Worm (Caenorhabditis elegans) whole organism, L1 larva: ENCODE results near the gene F08D12.3.

Experiments
- aha-1 ChIP-seq: fragments of 150-350 bp; optimal IDR thresholded peaks from 2 replicates; lab custom pipeline; 2014; ENCODE audit warnings: missing biosample characterization, missing genetic modification characterization
- ama-1 ChIP-seq: fragments of 150-350 bp; optimal IDR thresholded peaks from 2 replicates; lab custom pipeline; 2014
- efl-1 ChIP-seq, 4 experiments: fragments of 150-350 bp; optimal IDR thresholded peaks in 3 of 4; peaks in 1 of 4; 1 replicate in 1 of 4; 2 replicates in 3 of 4; lab custom pipeline; 2014; ENCODE audit warnings: missing biosample characterization in 2 of 4, missing genetic modification characterization in 2 of 4, missing genetic modification reagents in 2 of 4
- elt-3 ChIP-seq, 6 experiments: fragments of 150-350 bp in 1 of 6; sonication (generic microtip); optimal IDR thresholded peaks; 2 replicates each; lab custom pipeline; 2017 to 2018; ENCODE audit warnings: missing biosample characterization in 6 of 6, missing genetic modification characterization in 6 of 6, inconsistent platforms in 1 of 6
- lin-39 ChIP-seq: fragments of 150-350 bp; optimal IDR thresholded peaks from 2 replicates; lab custom pipeline; 2014; ENCODE audit warnings: missing biosample characterization, missing genetic modification reagents, missing genetic modification characterization
- lsy-2 ChIP-seq, 2 experiments: fragments of 150-350 bp; optimal IDR thresholded peaks; 2 replicates each; lab custom pipeline; 2014; ENCODE audit warnings: missing biosample characterization in 2 of 2, missing genetic modification characterization in 2 of 2
- nhr-47 ChIP-seq: sonication (generic microtip); optimal IDR thresholded peaks from 2 replicates; lab custom pipeline; 2016; ENCODE audit warnings: mild to moderate bottlenecking, missing genetic modification characterization, moderate library complexity, missing compliant biosample characterization
- nhr-76 ChIP-seq: sonication (generic microtip); optimal IDR thresholded peaks from 2 replicates; lab custom pipeline; 2017; ENCODE audit warnings: missing biosample characterization, missing genetic modification characterization
- skn-1 ChIP-seq: fragments of 150-350 bp; optimal IDR thresholded peaks from 2 replicates; lab custom pipeline; 2014; ENCODE audit warnings: missing biosample characterization, missing genetic modification characterization
- snu-23 ChIP-seq: sonication (generic microtip); optimal IDR thresholded peaks from 2 replicates; lab custom pipeline; 2016; ENCODE audit warnings: missing genetic modification characterization, missing compliant biosample characterization
- unc-62 ChIP-seq: fragments of 150-350 bp; optimal IDR thresholded peaks from 2 replicates; lab custom pipeline; 2014; ENCODE audit warnings: missing biosample characterization, missing genetic modification reagents, missing genetic modification characterization

- no peak for TF ChIP-seq nhr-76 (tag; lab: Kevin White, UChicago)
- no peak for TF ChIP-seq aha-1 (tag; lab: Kevin White, UChicago)
- no peak for TF ChIP-seq efl-1 (optimal IDR thresholded peaks at IDR 0.05; lab: Kevin White, UChicago)
- TF ChIP-seq efl-1 (GFP tag; optimal IDR thresholded peaks at IDR 0.05 in 1 of 2; lab: Kevin White, UChicago): no peak
- no peak for TF ChIP-seq nhr-47 (tag; lab: Kevin White, UChicago)
- no peak for TF ChIP-seq ama-1 (lab: Kevin White, UChicago)
- TF ChIP-seq lin-39: no peak
- no peak for TF ChIP-seq lsy-2 (tag; optimal IDR thresholded peaks at IDR 0.05; lab: Kevin White, UChicago)
- TF ChIP-seq unc-62 (GFP tag; lab: Kevin White, UChicago): no peak
- no peak for TF ChIP-seq elt-3 (tag; optimal IDR thresholded peaks at IDR 0.05; lab: Kevin White, UChicago)
- TF ChIP-seq snu-23 (GFP tag; lab: Kevin White, UChicago): no peak
- no peak for TF ChIP-seq skn-1 (tag; lab: Kevin White, UChicago)
These were observed 45.1 kb upstream of the F08D12.3 start for ce11 chrII:2734266-2734665.
